Worm (Caenorhabditis elegans) whole organism, midembryonic: ENCODE measurements around the gene nhr-172.

ENCODE experiments used
- flt-1 ChIP-seq: fragments of 200-800 bp; sonication (Bioruptor generic); IDR thresholded peaks from 2 replicates; pipeline ENCODE4 v1.3.6; 2022; ENCODE audit warnings: missing genetic modification characterization, missing compliant biosample characterization
- med-1 ChIP-seq: sonication (generic microtip); optimal IDR thresholded peaks from 2 replicates; lab custom pipeline; 2017; ENCODE audit warnings: missing genetic modification characterization, mild to moderate bottlenecking, missing compliant biosample characterization, antibody characterized with exemption, missing genetic modification reagents; ENCODE audit not compliant: insufficient read depth
- ztf-29 ChIP-seq: fragments of 200-800 bp; sonication (Bioruptor generic); IDR thresholded peaks from 2 replicates; pipeline ENCODE4 v1.3.6; 2022; ENCODE audit warnings: missing genetic modification reagents, missing genetic modification characterization, missing compliant biosample characterization

DNA sequence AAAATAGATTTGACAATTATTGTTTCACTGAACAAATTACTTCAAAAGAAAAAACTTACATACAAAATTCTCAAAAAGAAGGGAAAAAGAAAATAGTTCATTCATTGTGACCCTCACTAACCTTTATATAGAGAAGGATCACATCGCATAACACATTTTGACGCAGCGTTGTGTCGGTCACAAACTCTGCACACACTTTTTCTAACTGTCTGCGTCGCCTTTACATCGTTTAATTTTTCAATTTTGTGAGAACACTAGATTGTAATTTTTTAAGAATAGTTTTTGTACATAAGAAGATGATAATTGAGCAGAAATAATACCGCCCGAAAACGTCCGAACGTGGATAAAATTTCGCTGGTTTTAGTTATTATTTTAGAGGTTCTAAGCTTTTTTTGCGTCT is 27.8 kb upstream of the nhr-172 start, which contains the start of gene C18B10.6:
- TF ChIP-seq med-1 (no peak), flt-1 (GFP tag; lab: Robert Waterston, UW) (no peak), ztf-29 (GFP tag; lab: Robert Waterston, UW) (no peak)
